Fruit fly (Drosophila melanogaster) whole organism, adult: Measurements from ENCODE around the gene CG4497.

Experiments used
- CG11617 ChIP-seq: fragments of 200-800 bp; sonication (Bioruptor generic); optimal IDR thresholded peaks from 2 replicates; lab custom pipeline; 2017; ENCODE audit warnings: mild to moderate bottlenecking, missing biosample characterization, missing genetic modification reagents, missing genetic modification characterization
- CG12768 ChIP-seq: fragments of 200-800 bp; sonication (Bioruptor generic); optimal IDR thresholded peaks from 2 replicates; lab custom pipeline; 2017; ENCODE audit warnings: missing biosample characterization, missing genetic modification characterization, mild to moderate bottlenecking, moderate library complexity, missing genetic modification reagents
- CG1620 ChIP-seq: fragments of 200-800 bp; sonication (Bioruptor generic); optimal IDR thresholded peaks from 2 replicates; lab custom pipeline; 2016; ENCODE audit warnings: missing biosample characterization, missing genetic modification characterization
- CG5204 ChIP-seq: fragments of 200-800 bp; sonication (Bioruptor generic); optimal IDR thresholded peaks from 2 replicates; lab custom pipeline; 2016; ENCODE audit warnings: missing biosample characterization, missing genetic modification characterization
- CG7045 ChIP-seq: fragments of 200-800 bp; sonication (Bioruptor generic); optimal IDR thresholded peaks from 2 replicates; lab custom pipeline; 2017; ENCODE audit warnings: missing biosample characterization, mild to moderate bottlenecking, missing genetic modification characterization
- Clk ChIP-seq: fragments of 200-800 bp; sonication (Bioruptor generic); optimal IDR thresholded peaks from 2 replicates; lab custom pipeline; 2017; ENCODE audit warnings: missing biosample characterization, missing genetic modification characterization
- Crg-1 ChIP-seq: fragments of 200-800 bp; sonication (Bioruptor generic); optimal IDR thresholded peaks from 2 replicates; lab custom pipeline; 2016; ENCODE audit warnings: missing biosample characterization, missing genetic modification characterization
- Mnt ChIP-seq: fragments of 200-800 bp; sonication (Bioruptor generic); optimal IDR thresholded peaks from 2 replicates; lab custom pipeline; 2016; ENCODE audit warnings: missing biosample characterization, mild to moderate bottlenecking, missing genetic modification characterization
- bab1 ChIP-seq: fragments of 200-800 bp; sonication (Bioruptor generic); optimal IDR thresholded peaks from 3 replicates; lab custom pipeline; 2019; ENCODE audit warnings: missing biosample characterization, mild to moderate bottlenecking, missing genetic modification characterization, moderate library complexity
- cic ChIP-seq: fragments of 200-800 bp; sonication (Bioruptor generic); optimal IDR thresholded peaks from 2 replicates; lab custom pipeline; 2017; ENCODE audit warnings: missing biosample characterization, mild to moderate bottlenecking, missing genetic modification characterization, moderate library complexity
- cnc ChIP-seq, 2 experiments: fragments of >200 bp; optimal IDR thresholded peaks; 2 replicates each; lab custom pipeline; 2017
- ovo ChIP-seq: fragments of 200-800 bp; sonication (Bioruptor generic); optimal IDR thresholded peaks from 2 replicates; lab custom pipeline; 2016; ENCODE audit warnings: missing biosample characterization, missing genetic modification characterization
- pad ChIP-seq: fragments of 200-800 bp; sonication (Bioruptor generic); optimal IDR thresholded peaks from 3 replicates; lab custom pipeline; 2017; ENCODE audit warnings: missing biosample characterization, missing genetic modification characterization, mild to moderate bottlenecking, moderate library complexity, missing genetic modification reagents
- tj ChIP-seq: fragments of 200-800 bp; sonication (Bioruptor generic); optimal IDR thresholded peaks from 3 replicates; lab custom pipeline; 2017; ENCODE audit warnings: missing biosample characterization, mild to moderate bottlenecking, missing genetic modification characterization, moderate library complexity

- TF ChIP-seq CG11617 (GFP tag; lab: Kevin White, UChicago) (no peak), cic (GFP tag; lab: Kevin White, UChicago) (no peak), Clk (GFP tag; lab: Kevin White, UChicago) (no peak), CG5204 (GFP tag; lab: Kevin White, UChicago) (no peak), Mnt (GFP tag; lab: Kevin White, UChicago) (no peak), bab1 (GFP tag; lab: Kevin White, UChicago) (no peak), CG7045 (GFP tag; lab: Kevin White, UChicago) (no peak), ovo (GFP tag; lab: Kevin White, UChicago) (no peak), tj (GFP tag; lab: Kevin White, UChicago) (no peak), pad (no peak), CG12768 (GFP tag; lab: Kevin White, UChicago) (no peak), Crg-1 (GFP tag; lab: Kevin White, UChicago) (no peak), CG1620 (no peak), cnc (optimal IDR thresholded peaks at IDR 0.05; lab: Kevin White, UChicago) (no peak)
Observed at dm6 chr2L:7189674-7190073, 4.7 kb downstream of the CG4497 start, which contains the start of gene CG4496.
